Worm (Caenorhabditis elegans) whole organism, young adult: ENCODE results near the gene sru-20.

Experiments
- B0261.1 ChIP-seq: sonication (generic microtip); optimal IDR thresholded peaks from 2 replicates; lab custom pipeline; 2016; ENCODE audit warnings: mild to moderate bottlenecking, missing genetic modification characterization, moderate library complexity, missing compliant biosample characterization
- D2030.7 ChIP-seq: fragments of 200-800 bp; sonication (Bioruptor generic); IDR thresholded peaks from 2 replicates; pipeline ENCODE4 v1.3.6; 2022; ENCODE audit warnings: missing genetic modification reagents, missing genetic modification characterization, missing compliant biosample characterization
- F22D6.2 ChIP-seq: sonication (generic microtip); optimal IDR thresholded peaks from 2 replicates; lab custom pipeline; 2016; ENCODE audit warnings: mild to moderate bottlenecking, missing genetic modification characterization, missing compliant biosample characterization
- F33H1.4 ChIP-seq: fragments of 200-800 bp; sonication (Bioruptor generic); IDR thresholded peaks from 2 replicates; pipeline ENCODE4 v1.3.6; 2022; ENCODE audit warnings: missing genetic modification reagents, missing genetic modification characterization, missing compliant biosample characterization
- F39B2.1 ChIP-seq: fragments of 200-800 bp; sonication (Bioruptor generic); IDR thresholded peaks from 2 replicates; pipeline ENCODE4 v1.3.6; 2022; ENCODE audit warnings: missing genetic modification reagents, missing genetic modification characterization, missing compliant biosample characterization
- T07F8.4 ChIP-seq: sonication (generic microtip); optimal IDR thresholded peaks from 2 replicates; lab custom pipeline; 2016; ENCODE audit warnings: mild to moderate bottlenecking, missing genetic modification characterization, moderate library complexity, missing compliant biosample characterization
- Y53F4B.3 ChIP-seq: fragments of 200-800 bp; sonication (Bioruptor generic); IDR thresholded peaks from 2 replicates; pipeline ENCODE4 v1.3.6; 2022; ENCODE audit warnings: missing genetic modification reagents, missing genetic modification characterization, missing compliant biosample characterization
- ZK185.1 ChIP-seq: sonication (generic microtip); optimal IDR thresholded peaks from 2 replicates; lab custom pipeline; 2016; ENCODE audit warnings: mild to moderate bottlenecking, missing genetic modification characterization, missing compliant biosample characterization; ENCODE audit not compliant: poor library complexity, severe bottlenecking
- ama-1 ChIP-seq, 3 experiments: fragments of 150-350 bp in 1 of 3; sonication (generic microtip) in 2 of 3; optimal IDR thresholded peaks; 2 replicates each; lab custom pipeline; 2014 to 2018; ENCODE audit warnings: missing biosample characterization in 2 of 3, missing genetic modification characterization in 2 of 3, missing genetic modification reagents in 2 of 3
- atf-7 ChIP-seq: sonication (generic microtip); optimal IDR thresholded peaks from 2 replicates; lab custom pipeline; 2017; ENCODE audit warnings: mild to moderate bottlenecking, missing genetic modification characterization, missing compliant biosample characterization
- attf-3 ChIP-seq: fragments of 200-800 bp; sonication (Bioruptor generic); conservative IDR thresholded peaks from 2 replicates; pipeline ENCODE4 v1.3.6; 2022; ENCODE audit warnings: missing genetic modification reagents, missing genetic modification characterization, missing compliant biosample characterization
- attf-6 ChIP-seq: fragments of 200-800 bp; sonication (Bioruptor generic); IDR thresholded peaks from 2 replicates; pipeline ENCODE4 v1.3.6; 2022; ENCODE audit warnings: missing genetic modification reagents, missing genetic modification characterization, missing compliant biosample characterization
- bed-1 ChIP-seq: fragments of 200-800 bp; sonication (Bioruptor generic); IDR thresholded peaks from 2 replicates; pipeline ENCODE4 v1.3.6; 2022; ENCODE audit warnings: missing genetic modification reagents, missing genetic modification characterization, missing compliant biosample characterization
- ceh-27 ChIP-seq: fragments of 200-800 bp; sonication (Bioruptor generic); optimal IDR thresholded peaks from 2 replicates; lab custom pipeline; 2018; ENCODE audit warnings: mild to moderate bottlenecking, missing genetic modification characterization, moderate library complexity, missing compliant biosample characterization
- dox-1 ChIP-seq: fragments of 200-800 bp; sonication (Bioruptor generic); IDR thresholded peaks from 2 replicates; pipeline ENCODE4 v1.3.6; 2022; ENCODE audit warnings: missing genetic modification reagents, missing genetic modification characterization, missing compliant biosample characterization
- dpl-1 ChIP-seq: fragments of 150-350 bp; optimal IDR thresholded peaks from 2 replicates; lab custom pipeline; 2014; ENCODE audit warnings: missing biosample characterization, missing genetic modification reagents, missing genetic modification characterization
- efl-1 ChIP-seq: fragments of 150-350 bp; optimal IDR thresholded peaks from 2 replicates; lab custom pipeline; 2014; ENCODE audit warnings: missing biosample characterization, missing genetic modification reagents, missing genetic modification characterization
- ekl-4 ChIP-seq: fragments of 200-800 bp; sonication (Bioruptor generic); IDR thresholded peaks from 2 replicates; pipeline ENCODE4 v1.3.6; 2022; ENCODE audit warnings: missing genetic modification reagents, missing genetic modification characterization, missing compliant biosample characterization
- fkh-3 ChIP-seq: sonication (generic microtip); optimal IDR thresholded peaks from 2 replicates; lab custom pipeline; 2016; ENCODE audit warnings: mild to moderate bottlenecking, missing genetic modification characterization, missing compliant biosample characterization
- him-1 ChIP-seq: sonication (generic microtip); optimal IDR thresholded peaks from 2 replicates; lab custom pipeline; 2016; ENCODE audit warnings: missing genotype, missing genetic modification reagents, missing genetic modification characterization, missing compliant biosample characterization
- hlh-12 ChIP-seq: sonication (generic microtip); optimal IDR thresholded peaks from 2 replicates; lab custom pipeline; 2016; ENCODE audit warnings: missing genetic modification characterization, missing compliant biosample characterization
- hlh-26 ChIP-seq: fragments of 200-800 bp; sonication (Bioruptor generic); conservative IDR thresholded peaks from 2 replicates; pipeline ENCODE4 v1.3.6; 2022; ENCODE audit warnings: missing genetic modification reagents, missing genetic modification characterization, missing compliant biosample characterization
- hmg-1.2 ChIP-seq: fragments of 200-800 bp; sonication (Bioruptor generic); IDR thresholded peaks from 2 replicates; pipeline ENCODE4 v1.3.6; 2022; ENCODE audit warnings: missing genetic modification reagents, missing genetic modification characterization, missing compliant biosample characterization
- hmg-20 ChIP-seq: fragments of 200-800 bp; sonication (Bioruptor generic); IDR thresholded peaks from 2 replicates; pipeline ENCODE4 v1.3.6; 2022; ENCODE audit warnings: missing genetic modification reagents, missing genetic modification characterization, missing compliant biosample characterization
- hrde-1 ChIP-seq: sonication (generic microtip); optimal IDR thresholded peaks from 2 replicates; lab custom pipeline; 2016; ENCODE audit warnings: missing genetic modification characterization, mild to moderate bottlenecking, missing compliant biosample characterization, moderate library complexity, missing genotype, missing genetic modification reagents, borderline replicate concordance
- lir-1 ChIP-seq: fragments of 200-800 bp; sonication (Bioruptor generic); conservative IDR thresholded peaks from 2 replicates; pipeline ENCODE4 v1.3.6; 2022; ENCODE audit warnings: missing genetic modification reagents, missing genetic modification characterization, missing compliant biosample characterization
- lsl-1 ChIP-seq: fragments of 200-800 bp; sonication (Bioruptor generic); optimal IDR thresholded peaks from 2 replicates; lab custom pipeline; 2018; ENCODE audit warnings: mild to moderate bottlenecking, missing genetic modification characterization, moderate library complexity, missing compliant biosample characterization
- madf-10 ChIP-seq: sonication (generic microtip); optimal IDR thresholded peaks from 2 replicates; lab custom pipeline; 2016; ENCODE audit warnings: mild to moderate bottlenecking, missing genetic modification characterization, missing compliant biosample characterization
- madf-6 ChIP-seq: fragments of 200-800 bp; sonication (Bioruptor generic); IDR thresholded peaks from 2 replicates; pipeline ENCODE4 v1.3.6; 2022; ENCODE audit warnings: missing genetic modification reagents, missing genetic modification characterization, missing compliant biosample characterization
- madf-8 ChIP-seq: fragments of 200-800 bp; sonication (Bioruptor generic); conservative IDR thresholded peaks from 2 replicates; pipeline ENCODE4 v1.3.6; 2022; ENCODE audit warnings: missing genetic modification reagents, missing genetic modification characterization, missing compliant biosample characterization
- nfya-1 ChIP-seq: sonication (generic microtip); optimal IDR thresholded peaks from 2 replicates; lab custom pipeline; 2017; ENCODE audit warnings: antibody characterized with exemption, missing compliant biosample characterization, missing genetic modification characterization, borderline replicate concordance; ENCODE audit not compliant: insufficient read depth
- nfya-2 ChIP-seq: fragments of 200-800 bp; sonication (Bioruptor generic); IDR thresholded peaks from 2 replicates; pipeline ENCODE4 v1.3.6; 2022; ENCODE audit warnings: missing genetic modification reagents, missing genetic modification characterization, missing compliant biosample characterization
- nhr-27 ChIP-seq: fragments of 200-800 bp; sonication (Bioruptor generic); optimal IDR thresholded peaks from 2 replicates; lab custom pipeline; 2018; ENCODE audit warnings: mild to moderate bottlenecking, missing genetic modification characterization, moderate library complexity, missing compliant biosample characterization
- nhr-90 ChIP-seq: sonication (generic microtip); optimal IDR thresholded peaks from 2 replicates; lab custom pipeline; 2016; ENCODE audit warnings: missing genotype, mild to moderate bottlenecking, missing genetic modification characterization, missing compliant biosample characterization
- pbrm-1 ChIP-seq: fragments of 200-800 bp; sonication (Bioruptor generic); IDR thresholded peaks from 2 replicates; pipeline ENCODE4 v1.3.6; 2022; ENCODE audit warnings: missing genetic modification reagents, missing genetic modification characterization, missing compliant biosample characterization
- pha-4 ChIP-seq: fragments of 150-350 bp; sonication (generic microtip); optimal IDR thresholded peaks from 2 replicates; lab custom pipeline; 2014; ENCODE audit warnings: missing biosample characterization, missing genetic modification reagents, missing genetic modification characterization
- snpc-4 ChIP-seq, 5 experiments: fragments of 150-350 bp in 1 of 5; sonication (generic microtip) in 4 of 5; optimal IDR thresholded peaks; 2 replicates each; lab custom pipeline; 2014 to 2018; ENCODE audit warnings: missing genetic modification characterization in 5 of 5, missing biosample characterization in 3 of 5, antibody characterized with exemption in 2 of 5, mild to moderate bottlenecking in 2 of 5, missing compliant biosample characterization in 2 of 5, missing genotype in 2 of 5, moderate library complexity in 2 of 5, missing genetic modification reagents in 1 of 5
- sptf-2 ChIP-seq: fragments of 200-800 bp; sonication (Bioruptor generic); optimal IDR thresholded peaks from 2 replicates; lab custom pipeline; 2018; ENCODE audit warnings: mild to moderate bottlenecking, missing genetic modification characterization, missing compliant biosample characterization
- xnd-1 ChIP-seq: sonication (generic microtip); optimal IDR thresholded peaks from 2 replicates; lab custom pipeline; 2016; ENCODE audit warnings: missing genotype, missing genetic modification reagents, missing genetic modification characterization, missing compliant biosample characterization
- ztf-18 ChIP-seq: sonication (generic microtip); optimal IDR thresholded peaks from 2 replicates; lab custom pipeline; 2016; ENCODE audit warnings: missing genotype, mild to moderate bottlenecking, missing genetic modification characterization, missing compliant biosample characterization

The sru-20 gene

DNA sequence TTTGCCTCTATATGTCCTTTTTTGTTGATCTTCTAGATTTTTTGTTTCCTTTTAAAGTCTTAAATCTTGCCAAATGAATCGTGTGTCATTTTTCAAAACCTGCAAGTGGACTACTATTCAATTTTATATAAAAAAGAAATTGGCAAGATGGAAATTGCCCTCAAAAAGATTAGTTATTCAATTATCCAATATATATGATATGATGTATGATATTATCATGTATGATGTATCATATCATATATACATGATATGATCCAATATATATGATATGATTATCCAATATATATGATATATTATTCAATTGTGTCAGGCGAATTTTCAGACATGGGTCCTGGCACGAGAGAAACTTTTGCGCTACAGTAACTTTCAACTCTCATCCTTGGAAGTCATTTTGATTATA is at the start of gene sru-20:
sru-20 (plus strand) TSS at position 301 of the 400 bp plus-strand sequence.
- TF ChIP-seq ama-1 (optimal IDR thresholded peaks at IDR 0.05; lab: Kevin White, UChicago) = no peak
- peak in 1 of 2 experiments; percentile 30 for TF ChIP-seq ama-1 (GFP tag; optimal IDR thresholded peaks at IDR 0.05; lab: Kevin White, UChicago)
- TF ChIP-seq atf-7 (tag; lab: Kevin White, UChicago) = no peak
- TF ChIP-seq hlh-12 (tag; lab: Kevin White, UChicago) = no peak
- TF ChIP-seq lir-1 (GFP tag; lab: Robert Waterston, UW) = no peak
- TF ChIP-seq, all 124 proteins: peak for 1

DNA sequence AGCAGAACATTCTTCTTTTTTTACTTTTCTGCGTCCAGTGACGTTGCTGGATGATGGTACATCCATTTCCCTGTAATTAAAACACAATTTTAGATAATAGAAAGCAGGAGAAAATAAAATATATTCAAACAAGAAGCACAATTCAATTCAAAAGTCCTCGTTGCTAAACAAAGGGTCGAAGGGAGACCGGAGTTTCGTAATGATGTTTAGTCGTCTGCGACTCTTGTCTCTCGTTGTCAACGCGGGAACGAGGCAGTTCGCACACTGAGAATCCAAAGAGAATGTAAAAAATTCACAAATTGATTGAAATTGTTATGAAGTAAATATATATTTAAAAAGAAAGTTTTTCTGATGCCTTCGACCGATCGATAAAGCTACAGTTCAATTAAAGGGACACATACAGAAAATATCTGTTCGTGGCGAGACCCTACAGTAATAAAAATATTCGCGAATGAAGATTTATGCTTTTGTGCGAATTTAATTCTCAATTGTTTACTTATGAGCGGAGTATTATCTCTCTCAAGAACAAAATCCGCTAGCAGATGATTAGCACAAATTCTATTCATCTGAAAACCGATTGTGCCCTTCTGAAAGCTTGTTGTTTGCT is 44.0 kb upstream of the sru-20 start, which contains the start of gene dpy-26:
dpy-26 (minus strand) TSS at position 111 of the 607 bp plus-strand sequence.
- TF ChIP-seq efl-1 (GFP tag; lab: Kevin White, UChicago) (peak; percentile 54), hmg-1.2 (GFP tag; lab: Robert Waterston, UW) (peak; percentile 48; the same call in 1 of the 2 replicates), ekl-4 (0 out of 2 replicates have a peak, but pooled peaks have one; percentile 47), xnd-1 (tag; lab: Kevin White, UChicago) (peak; percentile 22), D2030.7 (peak; percentile 29; the same call in 1 of the 2 replicates), F33H1.4 (GFP tag; lab: Robert Waterston, UW) (peak; percentile 73), attf-6 (no peak), ztf-18 (tag; lab: Kevin White, UChicago) (no peak), nfya-2 (GFP tag; lab: Robert Waterston, UW) (no peak), lsl-1 (GFP tag; lab: Kevin White, UChicago) (peak; percentile 81), madf-6 (GFP tag; lab: Robert Waterston, UW) (peak; percentile 49), attf-3 (GFP tag; lab: Robert Waterston, UW) (peak; percentile 91), snpc-4 (GFP tag; optimal IDR thresholded peaks at IDR 0.05; lab: Kevin White, UChicago) (no peak), snpc-4 (tag; optimal IDR thresholded peaks at IDR 0.05; lab: Kevin White, UChicago) (peak in 2 of 4 experiments; percentile 13 to 14), hrde-1 (no peak), hlh-12 (tag; lab: Kevin White, UChicago) (no peak), bed-1 (GFP tag; lab: Robert Waterston, UW) (no peak), madf-8 (GFP tag; lab: Robert Waterston, UW) (peak; percentile 21; the same call in 1 of the 2 replicates), ZK185.1 (tag; lab: Kevin White, UChicago) (peak; percentile 22)

DNA sequence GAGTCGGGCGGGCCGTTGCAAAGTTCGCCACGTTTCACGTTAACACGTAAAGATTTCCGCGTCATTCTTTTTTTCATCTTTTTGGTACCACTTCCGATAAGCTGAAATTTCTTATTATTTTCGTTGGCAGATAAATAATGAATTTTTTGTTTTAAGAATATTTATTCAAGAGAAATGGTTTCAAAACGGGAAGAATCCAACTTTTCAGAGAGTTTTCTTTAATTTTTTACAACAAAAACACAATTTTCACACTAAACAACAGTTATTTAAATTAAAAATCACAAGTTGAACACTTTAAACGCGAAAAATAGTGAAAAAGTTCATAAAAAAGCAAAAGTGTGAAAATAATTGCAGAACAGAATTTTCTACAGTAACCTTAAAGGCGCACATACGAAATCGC is 41.2 kb upstream of the sru-20 start, which contains the start of gene spe-44:
spe-44 (minus strand) TSS at position 101 of the 400 bp plus-strand sequence.
- peak; percentile 71 for TF ChIP-seq lsl-1 (GFP tag; lab: Kevin White, UChicago)
- TF ChIP-seq hmg-20 = no peak

DNA sequence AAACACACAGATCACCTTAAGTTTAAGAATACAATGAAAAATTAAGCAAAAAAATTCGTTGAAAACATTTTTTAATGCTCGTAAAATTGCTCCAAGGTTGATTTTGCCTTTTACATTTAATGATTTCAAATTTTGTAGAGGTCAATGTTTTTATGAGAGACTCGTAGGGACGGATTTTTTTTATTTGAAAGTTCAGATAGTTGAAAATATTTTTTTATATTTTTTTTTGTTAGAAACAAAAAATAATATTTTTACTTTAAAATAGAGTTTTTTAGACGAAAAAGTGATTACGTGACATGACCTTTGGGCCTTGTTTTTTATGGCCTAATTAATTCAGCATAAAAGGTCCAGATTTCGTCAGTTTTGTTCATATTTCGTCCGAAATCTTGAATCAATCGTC is 40.5 kb upstream of the sru-20 start, which contains the start of gene smz-1:
smz-1 (plus strand) TSS at position 301 of the 400 bp plus-strand sequence.
- TF ChIP-seq pha-4 (no peak), pbrm-1 (GFP tag; lab: Robert Waterston, UW) (no peak), dpl-1 (no peak), sptf-2 (no peak), hlh-26 (GFP tag; lab: Robert Waterston, UW) (no peak)

DNA sequence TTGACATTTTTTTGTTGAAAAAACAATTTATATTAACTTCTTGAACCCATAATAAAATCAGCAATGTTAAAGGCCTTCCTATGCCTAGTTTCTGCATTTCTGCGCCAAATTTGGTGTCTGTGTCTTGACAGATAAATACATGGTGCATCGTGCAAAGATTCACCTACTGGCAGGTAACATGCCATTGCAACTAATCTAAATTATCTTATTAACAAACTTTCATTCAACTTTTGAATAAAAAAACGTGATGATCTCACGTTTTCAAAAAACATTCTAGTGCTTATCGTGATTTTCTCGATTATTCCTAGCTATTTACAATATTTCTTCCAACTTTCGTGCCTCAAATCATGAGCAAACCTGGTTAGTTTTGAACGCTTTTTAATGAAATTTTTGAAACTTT is 38.7 kb upstream of the sru-20 start, which contains the start of gene C25G4.7:
C25G4.7 (plus strand) TSS at position 301 of the 400 bp plus-strand sequence.
- TF ChIP-seq him-1 (tag; lab: Kevin White, UChicago) (no peak), dox-1 (GFP tag; lab: Robert Waterston, UW) (no peak), F39B2.1 (GFP tag; lab: Robert Waterston, UW) (no peak), F22D6.2 (no peak), nhr-27 (tag; lab: Kevin White, UChicago) (no peak), nfya-1 (tag; lab: Kevin White, UChicago) (no peak), T07F8.4 (tag; lab: Kevin White, UChicago) (no peak), pha-4 (no peak), madf-10 (tag; lab: Kevin White, UChicago) (no peak), Y53F4B.3 (no peak), ceh-27 (GFP tag; lab: Kevin White, UChicago) (no peak), fkh-3 (no peak), nhr-90 (tag; lab: Kevin White, UChicago) (no peak), B0261.1 (tag; lab: Kevin White, UChicago) (no peak)
